Fruit fly (Drosophila melanogaster) whole organism, prepupa: Measurements from ENCODE around the gene CG5217.

ENCODE experiments used
- Blimp-1 ChIP-seq: fragments of 200-800 bp; sonication (Bioruptor generic); optimal IDR thresholded peaks from 3 replicates; lab custom pipeline; 2017; ENCODE audit warnings: missing biosample characterization, missing genetic modification characterization, mild to moderate bottlenecking, moderate library complexity, missing genetic modification reagents
- CG10631 ChIP-seq: fragments of 200-800 bp; sonication (Bioruptor generic); optimal IDR thresholded peaks from 2 replicates; lab custom pipeline; 2016; ENCODE audit warnings: missing biosample characterization, missing genetic modification characterization
- CG11294 ChIP-seq: fragments of 200-800 bp; sonication (Bioruptor generic); IDR thresholded peaks from 2 replicates; pipeline ENCODE4 v1.3.6; 2022; ENCODE audit warnings: missing biosample characterization, missing genetic modification characterization
- CG11762 ChIP-seq: fragments of 200-800 bp; sonication (Bioruptor generic); optimal IDR thresholded peaks from 3 replicates; lab custom pipeline; 2016; ENCODE audit warnings: missing biosample characterization, missing genetic modification characterization; ENCODE audit not compliant: insufficient read depth
- CG15336 ChIP-seq: fragments of 200-800 bp; sonication (Bioruptor generic); IDR thresholded peaks from 2 replicates; pipeline ENCODE4 v1.3.6; 2022; ENCODE audit warnings: missing biosample characterization, missing genetic modification characterization
- CG1621 ChIP-seq: fragments of 200-800 bp; sonication (Bioruptor generic); optimal IDR thresholded peaks from 3 replicates; lab custom pipeline; 2018; ENCODE audit warnings: missing biosample characterization, mild to moderate bottlenecking, missing genetic modification characterization
- CG16779 ChIP-seq: fragments of 200-800 bp; sonication (Bioruptor generic); optimal IDR thresholded peaks from 3 replicates; lab custom pipeline; 2017; ENCODE audit warnings: missing biosample characterization, mild to moderate bottlenecking, missing genetic modification characterization
- CG3032 ChIP-seq: fragments of 200-800 bp; optimal IDR thresholded peaks from 2 replicates; lab custom pipeline; 2019; ENCODE audit warnings: missing biosample characterization, mild to moderate bottlenecking, missing genetic modification characterization, moderate library complexity
- CG32006 ChIP-seq: fragments of 200-800 bp; sonication (Bioruptor generic); optimal IDR thresholded peaks from 3 replicates; lab custom pipeline; 2017; ENCODE audit warnings: missing biosample characterization, mild to moderate bottlenecking, missing genetic modification characterization
- CG34406 ChIP-seq: fragments of 200-800 bp; sonication (Bioruptor generic); optimal IDR thresholded peaks from 3 replicates; lab custom pipeline; 2016; ENCODE audit warnings: missing biosample characterization, missing genetic modification characterization
- CG4318 ChIP-seq: fragments of 200-800 bp; sonication (Bioruptor generic); optimal IDR thresholded peaks from 3 replicates; lab custom pipeline; 2017; ENCODE audit warnings: missing biosample characterization, mild to moderate bottlenecking, missing genetic modification characterization
- CG6163 ChIP-seq: fragments of 200-800 bp; sonication (Bioruptor generic); IDR thresholded peaks from 3 replicates; pipeline ENCODE4 v1.3.6; 2022; ENCODE audit warnings: missing biosample characterization, missing genetic modification characterization
- CG6792 ChIP-seq: fragments of 200-800 bp; sonication (Bioruptor generic); optimal IDR thresholded peaks from 3 replicates; lab custom pipeline; 2016; ENCODE audit warnings: missing biosample characterization, missing genetic modification characterization
- CG6808 ChIP-seq: fragments of 200-800 bp; sonication (Bioruptor generic); optimal IDR thresholded peaks from 3 replicates; lab custom pipeline; 2017; ENCODE audit warnings: missing biosample characterization, missing genetic modification characterization, mild to moderate bottlenecking, moderate library complexity, missing genetic modification reagents
- CG6854 ChIP-seq: fragments of 200-800 bp; sonication (Bioruptor generic); optimal IDR thresholded peaks from 2 replicates; lab custom pipeline; 2017; ENCODE audit warnings: missing biosample characterization, mild to moderate bottlenecking, missing genetic modification characterization
- CG8119 ChIP-seq: fragments of 200-800 bp; sonication (Bioruptor generic); IDR thresholded peaks from 3 replicates; pipeline ENCODE4 v1.3.6; 2022; ENCODE audit warnings: missing biosample characterization, missing genetic modification characterization
- CG8319 ChIP-seq: fragments of 200-800 bp; sonication (Bioruptor generic); optimal IDR thresholded peaks from 3 replicates; lab custom pipeline; 2016; ENCODE audit warnings: missing biosample characterization, missing genetic modification characterization
- CG9139 ChIP-seq: fragments of 200-800 bp; sonication (Bioruptor generic); optimal IDR thresholded peaks from 3 replicates; lab custom pipeline; 2017; ENCODE audit warnings: missing biosample characterization, mild to moderate bottlenecking, missing genetic modification characterization
- Eip75B ChIP-seq: fragments of 200-800 bp; sonication (Bioruptor generic); optimal IDR thresholded peaks from 3 replicates; lab custom pipeline; 2016; ENCODE audit warnings: missing biosample characterization, missing genetic modification characterization
- Eip78C ChIP-seq: fragments of 200-800 bp; sonication (Bioruptor generic); peaks from one replicate; lab custom pipeline; 2016; ENCODE audit warnings: missing biosample characterization, missing genetic modification characterization
- Eip93F ChIP-seq: fragments of 200-800 bp; sonication (Bioruptor generic); optimal IDR thresholded peaks from 2 replicates; lab custom pipeline; 2016; ENCODE audit warnings: missing biosample characterization, mild to moderate bottlenecking, missing genetic modification characterization
- Ets96B ChIP-seq: fragments of 200-800 bp; optimal IDR thresholded peaks from 2 replicates; lab custom pipeline; 2019; ENCODE audit warnings: missing biosample characterization, mild to moderate bottlenecking, missing genetic modification characterization, moderate library complexity
- Hr39 ChIP-seq: fragments of 200-800 bp; sonication (Bioruptor generic); optimal IDR thresholded peaks from 2 replicates; lab custom pipeline; 2016; ENCODE audit warnings: missing biosample characterization, missing genetic modification characterization
- Lpt ChIP-seq: fragments of 200-800 bp; sonication (Bioruptor generic); optimal IDR thresholded peaks from 3 replicates; lab custom pipeline; 2016; ENCODE audit warnings: missing biosample characterization, missing genetic modification characterization
- Met ChIP-seq: fragments of 200-800 bp; sonication (Bioruptor generic); optimal IDR thresholded peaks from 3 replicates; lab custom pipeline; 2016; ENCODE audit warnings: missing biosample characterization, missing genetic modification characterization
- OdsH ChIP-seq: fragments of 200-800 bp; sonication (Bioruptor generic); optimal IDR thresholded peaks from 3 replicates; lab custom pipeline; 2016; ENCODE audit warnings: missing biosample characterization, missing genetic modification characterization
- Smox ChIP-seq: fragments of 200-800 bp; sonication (Bioruptor generic); optimal IDR thresholded peaks from 3 replicates; lab custom pipeline; 2016; ENCODE audit warnings: missing biosample characterization, missing genetic modification characterization
- Sox102F ChIP-seq: fragments of 200-800 bp; sonication (Bioruptor generic); optimal IDR thresholded peaks from 2 replicates; lab custom pipeline; 2016; ENCODE audit warnings: missing biosample characterization, mild to moderate bottlenecking, missing genetic modification characterization
- Sox14 ChIP-seq: fragments of 200-800 bp; sonication (Bioruptor generic); optimal IDR thresholded peaks from 3 replicates; lab custom pipeline; 2016; ENCODE audit warnings: missing biosample characterization, missing genetic modification characterization
- Sox15 ChIP-seq: fragments of 200-800 bp; sonication (Bioruptor generic); optimal IDR thresholded peaks from 3 replicates; lab custom pipeline; 2016; ENCODE audit warnings: missing biosample characterization, missing genetic modification characterization
- dac ChIP-seq: fragments of 200-800 bp; sonication (Bioruptor generic); optimal IDR thresholded peaks from 2 replicates; lab custom pipeline; 2017; ENCODE audit warnings: missing biosample characterization, mild to moderate bottlenecking, missing genetic modification characterization
- dsx ChIP-seq: fragments of 200-800 bp; optimal IDR thresholded peaks from 3 replicates; lab custom pipeline; 2019; ENCODE audit warnings: missing biosample characterization, mild to moderate bottlenecking, missing genetic modification characterization, moderate library complexity; ENCODE audit not compliant: poor library complexity, severe bottlenecking
- eg ChIP-seq: fragments of 200-800 bp; sonication (Bioruptor generic); IDR thresholded peaks from 3 replicates; pipeline ENCODE4 v1.3.6; 2022; ENCODE audit warnings: missing biosample characterization, missing genetic modification characterization
- fd59A ChIP-seq: fragments of 200-800 bp; sonication (Bioruptor generic); optimal IDR thresholded peaks from 2 replicates; lab custom pipeline; 2017; ENCODE audit warnings: missing biosample characterization, mild to moderate bottlenecking, missing genetic modification characterization, missing genetic modification reagents
- fd85E ChIP-seq: fragments of 200-800 bp; sonication (Bioruptor generic); optimal IDR thresholded peaks from 3 replicates; lab custom pipeline; 2016; ENCODE audit warnings: missing biosample characterization, missing genetic modification characterization
- net ChIP-seq: fragments of 200-800 bp; sonication (Bioruptor generic); optimal IDR thresholded peaks from 3 replicates; lab custom pipeline; 2016; ENCODE audit warnings: missing biosample characterization, missing genetic modification characterization
- pdm3 ChIP-seq: fragments of 200-800 bp; sonication (Bioruptor generic); optimal IDR thresholded peaks from 3 replicates; lab custom pipeline; 2016; ENCODE audit warnings: missing biosample characterization, missing genetic modification characterization
- salr ChIP-seq, 2 experiments: fragments of 200-800 bp; sonication (Bioruptor generic); optimal IDR thresholded peaks; 3 replicates each; lab custom pipeline; 2016 to 2018; ENCODE audit warnings: missing biosample characterization in 2 of 2, missing genetic modification characterization in 2 of 2, mild to moderate bottlenecking in 1 of 2
- spab ChIP-seq: fragments of 200-800 bp; sonication (Bioruptor generic); optimal IDR thresholded peaks from 2 replicates; lab custom pipeline; 2017; ENCODE audit warnings: missing biosample characterization, mild to moderate bottlenecking, missing genetic modification characterization, missing genetic modification reagents
- svp ChIP-seq: fragments of 200-800 bp; sonication (Bioruptor generic); peaks from one replicate; lab custom pipeline; 2016; ENCODE audit warnings: missing biosample characterization, missing genetic modification characterization
- topi ChIP-seq: fragments of 200-800 bp; sonication (Bioruptor generic); optimal IDR thresholded peaks from 3 replicates; lab custom pipeline; 2016; ENCODE audit warnings: missing biosample characterization, missing genetic modification characterization

CG5217 gene

dm6 chr3R:19248036-19248435 is at the start of gene CG5217:
TSS of gene CG5217 (minus strand) at chr3R:19248136.
- no peak for TF ChIP-seq CG8319 (GFP tag; lab: Kevin White, UChicago)
- no peak for TF ChIP-seq CG11294
- TF ChIP-seq Sox102F (GFP tag; lab: Kevin White, UChicago), result no peak
- TF ChIP-seq svp, result peak; percentile 35

DNA sequence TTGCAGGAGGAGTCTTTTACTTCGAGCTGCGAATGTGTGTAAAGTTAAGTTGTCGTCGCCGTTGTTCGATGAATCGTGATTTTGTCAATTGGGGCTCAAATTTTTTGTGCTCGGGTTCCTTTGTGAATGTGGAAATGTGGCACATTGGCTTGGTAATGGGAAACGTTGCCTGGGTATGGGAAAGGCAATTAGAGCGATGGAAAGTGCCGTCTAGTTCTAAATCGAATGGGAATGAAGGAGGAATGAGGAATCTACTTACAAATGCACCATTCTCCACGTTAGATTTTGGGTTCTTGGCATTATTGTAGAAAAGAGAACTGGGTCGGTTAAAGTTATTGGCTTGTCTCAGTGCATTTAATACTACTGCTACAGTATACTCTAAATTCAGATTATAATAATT is 49.7 kb upstream of the CG5217 start, which contains the start of gene CG44174:
Gene CG44174 (minus strand): TSS at position 101 of the 400 bp plus-strand sequence.
- no peak for TF ChIP-seq CG8119 (GFP tag; lab: Robert Waterston, UW)
- TF ChIP-seq Smox, result no peak
- TF ChIP-seq Sox102F (GFP tag; lab: Kevin White, UChicago), result no peak
- TF ChIP-seq Eip93F (GFP tag; lab: Kevin White, UChicago), result no peak
- TF ChIP-seq salr (GFP tag; optimal IDR thresholded peaks at IDR 0.05; lab: Kevin White, UChicago), result no peak
- TF ChIP-seq CG3032 (tag; lab: Kevin White, UChicago), result no peak
- TF ChIP-seq fd85E (GFP tag; lab: Kevin White, UChicago), result no peak
- no peak for TF ChIP-seq CG1621
- TF ChIP-seq CG32006 (GFP tag; lab: Kevin White, UChicago), result no peak
- TF ChIP-seq CG9139, result no peak

DNA sequence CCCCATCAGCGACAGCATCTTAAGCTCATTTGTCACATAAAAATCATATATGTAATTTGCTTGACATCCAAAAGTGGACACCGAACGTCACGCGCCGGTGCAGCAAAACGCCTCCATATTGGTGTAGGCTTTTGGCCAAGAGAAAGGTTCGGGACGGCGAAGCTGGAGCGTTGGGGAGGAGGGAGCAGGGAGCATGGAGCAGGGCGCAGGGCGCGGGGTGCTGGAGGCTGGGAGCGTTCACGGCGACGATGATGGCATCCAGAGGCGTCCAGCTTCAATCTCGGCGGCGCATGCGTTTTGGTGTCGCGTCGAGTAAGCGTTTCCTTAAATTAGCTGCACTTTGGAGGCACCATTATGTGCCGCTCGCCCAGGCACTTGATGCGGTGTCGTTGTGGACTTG is 45.9 kb upstream of the CG5217 start:
- TF ChIP-seq eg (no peak), CG6854 (peak; percentile 57)

dm6 chr3R:19292971-19293370 is 45.0 kb upstream of the CG5217 start:
- no peak for TF ChIP-seq Met
- TF ChIP-seq Sox15 (GFP tag; lab: Kevin White, UChicago), result no peak
- no peak for TF ChIP-seq topi (GFP tag; lab: Kevin White, UChicago)
- no peak for TF ChIP-seq salr (GFP tag; optimal IDR thresholded peaks at IDR 0.05; lab: Kevin White, UChicago)
- TF ChIP-seq CG15336 (GFP tag; lab: Robert Waterston, UW), result no peak
- no peak for TF ChIP-seq fd85E (GFP tag; lab: Kevin White, UChicago)
- no peak for TF ChIP-seq CG4318 (GFP tag; lab: Kevin White, UChicago)
- TF ChIP-seq CG11294, result no peak
- no peak for TF ChIP-seq dac (GFP tag; lab: Kevin White, UChicago)
- no peak for TF ChIP-seq CG32006 (GFP tag; lab: Kevin White, UChicago)
- TF ChIP-seq Lpt, result no peak
- TF ChIP-seq Ets96B (tag; lab: Kevin White, UChicago), result no peak
- TF ChIP-seq CG6792 (GFP tag; lab: Kevin White, UChicago), result no peak
- no peak for TF ChIP-seq fd59A (GFP tag; lab: Kevin White, UChicago)
- TF ChIP-seq, all 60 proteins: peak for 0

DNA sequence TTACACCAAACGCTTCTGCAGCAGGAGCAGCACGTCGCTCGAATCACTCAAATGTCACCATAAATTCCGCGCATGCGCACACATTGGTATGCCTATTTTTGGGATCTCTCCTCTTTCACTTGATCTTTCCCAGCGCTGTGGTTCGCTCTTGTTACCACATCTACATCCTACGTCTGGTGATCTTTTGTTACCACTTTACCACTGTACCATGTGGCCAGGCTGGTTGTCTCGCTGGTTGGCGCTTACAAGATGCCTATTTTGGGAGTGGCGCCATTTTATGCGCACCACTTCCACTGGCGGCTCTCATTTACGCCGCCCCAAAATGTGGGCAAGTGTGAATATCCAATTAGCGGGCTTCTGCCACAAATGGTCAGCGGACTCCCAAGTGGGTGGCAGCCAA is 39.8 kb upstream of the CG5217 start:
- TF ChIP-seq svp, result no peak
- TF ChIP-seq Eip78C, result peak; percentile 54

DNA sequence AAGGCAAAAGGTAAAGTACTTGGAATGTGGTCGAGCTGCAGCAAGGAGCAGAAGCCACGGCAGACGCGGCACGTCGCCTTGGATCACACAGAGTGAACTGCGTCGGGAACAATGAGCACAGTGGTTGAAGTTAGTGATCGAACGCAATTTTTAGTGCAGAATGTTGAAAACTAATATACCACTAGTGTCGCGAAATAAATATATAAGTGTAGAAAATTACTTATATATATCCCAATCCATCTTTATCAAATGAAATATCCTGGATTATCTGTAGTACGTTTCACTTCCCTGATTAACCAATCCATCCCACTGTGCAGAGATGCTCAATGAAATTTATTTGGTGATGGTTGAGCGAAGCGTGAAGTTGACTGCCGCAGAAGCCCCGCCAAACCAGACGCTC is 38.6 kb upstream of the CG5217 start:
- peak; percentile 72 for TF ChIP-seq Eip93F (GFP tag; lab: Kevin White, UChicago)
- peak; percentile 85 for TF ChIP-seq Hr39
- TF ChIP-seq fd85E (GFP tag; lab: Kevin White, UChicago), result peak; percentile 17
- peak; percentile 88 for TF ChIP-seq CG6808 (GFP tag; lab: Kevin White, UChicago)
- TF ChIP-seq OdsH (GFP tag; lab: Kevin White, UChicago), result peak; percentile 84
- TF ChIP-seq Eip75B (GFP tag; lab: Kevin White, UChicago), result peak; percentile 91
- TF ChIP-seq CG3032 (tag; lab: Kevin White, UChicago), result peak; percentile 86
- TF ChIP-seq CG16779 (tag; lab: Kevin White, UChicago), result peak; percentile 63
- TF ChIP-seq CG10631 (GFP tag; lab: Kevin White, UChicago), result peak; percentile 88
- TF ChIP-seq CG9139, result peak; percentile 84
- peak; percentile 88 for TF ChIP-seq CG34406
- peak; percentile 6 for TF ChIP-seq dac (GFP tag; lab: Kevin White, UChicago)
- peak; percentile 90 for TF ChIP-seq CG6792 (GFP tag; lab: Kevin White, UChicago)
- TF ChIP-seq fd59A (GFP tag; lab: Kevin White, UChicago), result peak; percentile 87
- TF ChIP-seq CG11762 (GFP tag; lab: Kevin White, UChicago), result peak; percentile 82
- TF ChIP-seq CG11294, result no peak
- TF ChIP-seq CG6854, result peak; percentile 79
- peak; percentile 87 for TF ChIP-seq CG6163
- peak; percentile 59 for TF ChIP-seq CG32006 (GFP tag; lab: Kevin White, UChicago)
- TF ChIP-seq Blimp-1 (GFP tag; lab: Kevin White, UChicago), result peak; percentile 64
- peak; percentile 87 for TF ChIP-seq spab (GFP tag; lab: Kevin White, UChicago)
- TF ChIP-seq pdm3, result peak; percentile 84
- peak; percentile 81 for TF ChIP-seq dsx
- TF ChIP-seq Sox14, result peak; percentile 90
- peak; percentile 72 for TF ChIP-seq net (GFP tag; lab: Kevin White, UChicago)
